Worm (Caenorhabditis elegans) whole organism, L4/young adult: Measurements from ENCODE around the gene math-26.

Experiments
- W03F9.2 ChIP-seq: fragments of 150-350 bp; optimal IDR thresholded peaks from 2 replicates; lab custom pipeline; 2014; ENCODE audit warnings: missing biosample characterization, missing genetic modification characterization
- dao-5 ChIP-seq: sonication (generic microtip); optimal IDR thresholded peaks from 2 replicates; lab custom pipeline; 2016; ENCODE audit warnings: missing genotype, missing genetic modification characterization, moderate library complexity, missing compliant biosample characterization

- no peak for TF ChIP-seq dao-5 (tag; lab: Kevin White, UChicago)
- no peak for TF ChIP-seq W03F9.2 (tag; lab: Kevin White, UChicago)
These were observed 35.1 kb upstream of the math-26 start, which contains the start of gene ceh-83 for ce11 chrII:1736353-1736752.
